Worm (Caenorhabditis elegans): Measurements from ENCODE around the gene F37H8.6.

DNA sequence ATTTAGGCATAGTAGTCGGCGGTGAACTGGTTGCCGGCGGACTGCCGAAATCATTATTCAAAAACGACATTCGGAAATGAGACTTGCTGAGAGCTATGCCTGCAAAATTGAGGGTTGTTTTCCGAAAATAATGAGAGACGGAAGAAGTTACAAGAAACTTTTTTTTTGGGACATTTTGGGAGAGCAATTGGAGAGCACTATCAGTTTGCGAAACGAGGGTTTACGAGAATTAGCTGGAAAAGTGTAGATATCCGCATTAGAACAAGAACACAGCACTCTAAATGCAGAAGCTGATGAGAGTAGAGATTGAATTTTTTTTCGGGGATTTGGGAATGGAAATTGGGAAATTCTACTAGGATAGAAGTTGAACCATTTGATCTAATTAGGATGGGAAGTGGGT lies 24.8 kb downstream of the F37H8.6 start, which contains the start of gene pqm-1:
- TF ChIP-seq klf-2 (GFP tag; conservative IDR thresholded peaks at IDR 0.05) (no peak), ref-1 (GFP tag; conservative IDR thresholded peaks at IDR 0.05) (no peak), ztf-23 (GFP tag; IDR thresholded peaks at IDR 0.05) (no peak), T22C8.4 (GFP tag; IDR thresholded peaks at IDR 0.05) (no peak)

Data from whole organism, midembryonic.